Worm (Caenorhabditis elegans) whole organism, early embryonic: ENCODE data around the gene F11A5.18.

Experiments
- B0310.2 ChIP-seq: sonication (generic microtip); optimal IDR thresholded peaks from 2 replicates; lab custom pipeline; 2016; ENCODE audit warnings: mild to moderate bottlenecking, missing genetic modification characterization, missing compliant biosample characterization
- F13C5.2 ChIP-seq: sonication (generic microtip); optimal IDR thresholded peaks from 2 replicates; lab custom pipeline; 2017; ENCODE audit warnings: mild to moderate bottlenecking, missing genetic modification characterization, inconsistent platforms, missing compliant biosample characterization
- aly-1 ChIP-seq: sonication (generic microtip); optimal IDR thresholded peaks from 2 replicates; lab custom pipeline; 2016; ENCODE audit warnings: missing genetic modification characterization, missing compliant biosample characterization
- ama-1 ChIP-seq: fragments of 150-350 bp; optimal IDR thresholded peaks from 2 replicates; lab custom pipeline; 2014
- ceh-13 ChIP-seq: fragments of 200-800 bp; sonication (Bioruptor generic); optimal IDR thresholded peaks from 2 replicates; lab custom pipeline; 2018; ENCODE audit warnings: mild to moderate bottlenecking, missing genetic modification characterization, missing compliant biosample characterization
- ceh-36 ChIP-seq: sonication (generic microtip); optimal IDR thresholded peaks from 2 replicates; lab custom pipeline; 2016; ENCODE audit warnings: missing genetic modification characterization, inconsistent platforms, missing compliant biosample characterization
- ets-7 ChIP-seq: sonication (generic microtip); optimal IDR thresholded peaks from 2 replicates; lab custom pipeline; 2016; ENCODE audit warnings: missing genotype, missing genetic modification characterization, missing compliant biosample characterization
- flt-1 ChIP-seq: fragments of 200-800 bp; sonication (Bioruptor generic); IDR thresholded peaks from 2 replicates; pipeline ENCODE4 v1.3.6; 2022; ENCODE audit warnings: missing genetic modification characterization, missing compliant biosample characterization
- hmbx-1 ChIP-seq: sonication (generic microtip); optimal IDR thresholded peaks from 2 replicates; lab custom pipeline; 2016; ENCODE audit warnings: mild to moderate bottlenecking, missing genetic modification characterization, missing compliant biosample characterization
- hmg-4 ChIP-seq: fragments of 200-800 bp; sonication (Bioruptor generic); optimal IDR thresholded peaks from 2 replicates; lab custom pipeline; 2018; ENCODE audit warnings: mild to moderate bottlenecking, missing genetic modification characterization, missing compliant biosample characterization
- hnd-1 ChIP-seq: sonication (generic microtip); optimal IDR thresholded peaks from 2 replicates; lab custom pipeline; 2016; ENCODE audit warnings: missing genetic modification characterization, missing compliant biosample characterization
- pes-1 ChIP-seq: fragments of 200-800 bp; sonication (Bioruptor generic); IDR thresholded peaks from 2 replicates; pipeline ENCODE4 v1.3.6; 2022; ENCODE audit warnings: missing genetic modification reagents, missing genetic modification characterization, missing compliant biosample characterization
- scrt-1 ChIP-seq: fragments of 200-800 bp; sonication (Bioruptor generic); IDR thresholded peaks from 2 replicates; pipeline ENCODE4 v1.3.6; 2022; ENCODE audit warnings: missing genetic modification characterization, missing compliant biosample characterization
- sea-1 ChIP-seq: fragments of 200-800 bp; sonication (Bioruptor generic); conservative IDR thresholded peaks from 2 replicates; pipeline ENCODE4 v1.3.6; 2022; ENCODE audit warnings: missing genetic modification characterization, missing compliant biosample characterization
- tbx-11 ChIP-seq: fragments of 200-800 bp; sonication (Bioruptor generic); IDR thresholded peaks from 2 replicates; pipeline ENCODE4 v1.3.6; 2022; ENCODE audit warnings: missing genetic modification characterization, missing compliant biosample characterization
- tbx-37 ChIP-seq: fragments of 200-800 bp; sonication (Bioruptor generic); conservative IDR thresholded peaks from 2 replicates; pipeline ENCODE4 v1.3.6; 2022; ENCODE audit warnings: missing genetic modification reagents, missing genetic modification characterization, missing compliant biosample characterization
- tra-4 ChIP-seq: sonication (generic microtip); optimal IDR thresholded peaks from 2 replicates; lab custom pipeline; 2017; ENCODE audit warnings: missing genetic modification characterization, missing compliant biosample characterization

Gene F11A5.18

ce11 chrV:16182918-16183317 is 19.8 kb upstream of the F11A5.18 start, which contains the start of gene srh-277:
Gene srh-277, plus strand, starts transcription at chrV:16183218.
- TF ChIP-seq ceh-13 (no peak), tbx-11 (GFP tag; lab: Robert Waterston, UW) (no peak), scrt-1 (GFP tag; lab: Robert Waterston, UW) (no peak), ceh-36 (no peak), tra-4 (tag; lab: Kevin White, UChicago) (no peak), hmg-4 (no peak), tbx-37 (no peak), flt-1 (no peak), B0310.2 (tag; lab: Kevin White, UChicago) (no peak), ets-7 (tag; lab: Kevin White, UChicago) (no peak), aly-1 (tag; lab: Kevin White, UChicago) (no peak), hnd-1 (tag; lab: Kevin White, UChicago) (no peak)

ce11 chrV:16183357-16183756 is 19.4 kb upstream of the F11A5.18 start, which contains the start of gene srz-14:
Gene srz-14, plus strand, starts transcription at chrV:16183657.
- TF ChIP-seq sea-1 (GFP tag; lab: Robert Waterston, UW) (no peak), tbx-37 (no peak), ceh-36 (no peak), ets-7 (tag; lab: Kevin White, UChicago) (no peak), tra-4 (tag; lab: Kevin White, UChicago) (no peak), flt-1 (no peak), aly-1 (tag; lab: Kevin White, UChicago) (no peak)

- TF ChIP-seq hnd-1 (tag; lab: Kevin White, UChicago) = no peak
- no peak for TF ChIP-seq scrt-1 (GFP tag; lab: Robert Waterston, UW)
- TF ChIP-seq aly-1 (tag; lab: Kevin White, UChicago) = no peak
- TF ChIP-seq sea-1 (GFP tag; lab: Robert Waterston, UW) = no peak
- TF ChIP-seq ama-1 (lab: Kevin White, UChicago) = no peak
- no peak for TF ChIP-seq tbx-11 (GFP tag; lab: Robert Waterston, UW)
- no peak for TF ChIP-seq hmg-4
- TF ChIP-seq tra-4 (tag; lab: Kevin White, UChicago) = no peak
- TF ChIP-seq pes-1 (GFP tag; lab: Robert Waterston, UW) = no peak
- no peak for TF ChIP-seq ceh-36
- TF ChIP-seq tbx-37 = no peak
- no peak for TF ChIP-seq B0310.2 (tag; lab: Kevin White, UChicago)
- TF ChIP-seq ceh-13 = no peak
Observed at ce11 chrV:16190485-16190884, 12.2 kb upstream of the F11A5.18 start, which contains the start of gene srh-281. Gene srh-281, plus strand, starts transcription at chrV:16190785.

- no peak for TF ChIP-seq B0310.2 (tag; lab: Kevin White, UChicago)
- no peak for TF ChIP-seq hmg-4
- no peak for TF ChIP-seq aly-1 (tag; lab: Kevin White, UChicago)
- TF ChIP-seq sea-1 (GFP tag; lab: Robert Waterston, UW) = no peak
- no peak for TF ChIP-seq ama-1 (lab: Kevin White, UChicago)
- no peak for TF ChIP-seq F13C5.2 (tag; lab: Kevin White, UChicago)
- TF ChIP-seq ceh-13 = no peak
- TF ChIP-seq pes-1 (GFP tag; lab: Robert Waterston, UW) = no peak
- TF ChIP-seq ceh-36 = no peak
- no peak for TF ChIP-seq hnd-1 (tag; lab: Kevin White, UChicago)
- TF ChIP-seq scrt-1 (GFP tag; lab: Robert Waterston, UW) = no peak
- no peak for TF ChIP-seq hmbx-1 (tag; lab: Kevin White, UChicago)
- no peak for TF ChIP-seq tra-4 (tag; lab: Kevin White, UChicago)
- no peak for TF ChIP-seq ets-7 (tag; lab: Kevin White, UChicago)
- TF ChIP-seq tbx-11 (GFP tag; lab: Robert Waterston, UW) = no peak
- no peak for TF ChIP-seq tbx-37
Observed at ce11 chrV:16192114-16192513, 10.6 kb upstream of the F11A5.18 start, which contains the start of gene srh-279. Gene srh-279, plus strand, starts transcription at chrV:16192414.

- no peak for TF ChIP-seq tbx-11 (GFP tag; lab: Robert Waterston, UW)
- no peak for TF ChIP-seq F13C5.2 (tag; lab: Kevin White, UChicago)
- TF ChIP-seq aly-1 (tag; lab: Kevin White, UChicago) = no peak
- no peak for TF ChIP-seq hnd-1 (tag; lab: Kevin White, UChicago)
- TF ChIP-seq flt-1 = no peak
- no peak for TF ChIP-seq tbx-37
- TF ChIP-seq ceh-13 = no peak
- no peak for TF ChIP-seq tra-4 (tag; lab: Kevin White, UChicago)
- no peak for TF ChIP-seq B0310.2 (tag; lab: Kevin White, UChicago)
- TF ChIP-seq ama-1 (lab: Kevin White, UChicago) = no peak
- no peak for TF ChIP-seq hmg-4
- no peak for TF ChIP-seq ets-7 (tag; lab: Kevin White, UChicago)
- TF ChIP-seq sea-1 (GFP tag; lab: Robert Waterston, UW) = no peak
- TF ChIP-seq scrt-1 (GFP tag; lab: Robert Waterston, UW) = no peak
Observed at ce11 chrV:16194639-16195038, 8.1 kb upstream of the F11A5.18 start, which contains the start of gene rabr-4. Gene rabr-4, plus strand, starts transcription at chrV:16194939.

ce11 chrV:16195379-16195778 is 7.3 kb upstream of the F11A5.18 start, which contains the start of gene rabr-3:
Gene rabr-3, plus strand, starts transcription at chrV:16195679.
- no peak for TF ChIP-seq B0310.2 (tag; lab: Kevin White, UChicago)
- TF ChIP-seq hnd-1 (tag; lab: Kevin White, UChicago) = no peak
- no peak for TF ChIP-seq ama-1 (lab: Kevin White, UChicago)
- no peak for TF ChIP-seq hmg-4
- TF ChIP-seq ceh-13 = no peak
- TF ChIP-seq scrt-1 (GFP tag; lab: Robert Waterston, UW) = no peak
- no peak for TF ChIP-seq aly-1 (tag; lab: Kevin White, UChicago)
- TF ChIP-seq tra-4 (tag; lab: Kevin White, UChicago) = no peak
- TF ChIP-seq sea-1 (GFP tag; lab: Robert Waterston, UW) = no peak
- no peak for TF ChIP-seq flt-1
- TF ChIP-seq ceh-36 = no peak
- TF ChIP-seq F13C5.2 (tag; lab: Kevin White, UChicago) = no peak
- no peak for TF ChIP-seq hmbx-1 (tag; lab: Kevin White, UChicago)
- no peak for TF ChIP-seq tbx-37
- TF ChIP-seq pes-1 (GFP tag; lab: Robert Waterston, UW) = no peak
- no peak for TF ChIP-seq ets-7 (tag; lab: Kevin White, UChicago)
- TF ChIP-seq tbx-11 (GFP tag; lab: Robert Waterston, UW) = no peak

ce11 chrV:16198016-16198415 is 4.7 kb upstream of the F11A5.18 start, which contains the start of gene F11A5.5:
Gene F11A5.5, plus strand, starts transcription at chrV:16198316.
- no peak for TF ChIP-seq ama-1 (lab: Kevin White, UChicago)
- TF ChIP-seq flt-1 = no peak
- no peak for TF ChIP-seq aly-1 (tag; lab: Kevin White, UChicago)
- no peak for TF ChIP-seq tbx-37
- TF ChIP-seq pes-1 (GFP tag; lab: Robert Waterston, UW) = no peak
- TF ChIP-seq scrt-1 (GFP tag; lab: Robert Waterston, UW) = no peak
- no peak for TF ChIP-seq sea-1 (GFP tag; lab: Robert Waterston, UW)
- TF ChIP-seq hmbx-1 (tag; lab: Kevin White, UChicago) = no peak
- TF ChIP-seq tra-4 (tag; lab: Kevin White, UChicago) = no peak
- TF ChIP-seq F13C5.2 (tag; lab: Kevin White, UChicago) = no peak
- TF ChIP-seq ceh-13 = no peak
- TF ChIP-seq hnd-1 (tag; lab: Kevin White, UChicago) = no peak
- no peak for TF ChIP-seq ceh-36
